Fruit fly (Drosophila melanogaster) whole organism, embryonic: ENCODE results near the gene CG3702.

ENCODE experiments used
- Antp ChIP-seq: fragments of 200-800 bp; sonication (Bioruptor generic); optimal IDR thresholded peaks from 3 replicates; lab custom pipeline; 2016; ENCODE audit warnings: missing biosample characterization, missing genetic modification characterization
- Atf6 ChIP-seq: fragments of 200-800 bp; sonication (Bioruptor generic); IDR thresholded peaks from 2 replicates; pipeline ENCODE4 v1.3.6; 2022; ENCODE audit warnings: missing biosample characterization, missing genetic modification characterization
- CG14050 ChIP-seq: fragments of 200-800 bp; sonication (Bioruptor generic); IDR thresholded peaks from 3 replicates; pipeline ENCODE4 v1.3.6; 2022; ENCODE audit warnings: missing biosample characterization, missing genetic modification characterization
- CG1602 ChIP-seq: fragments of 200-800 bp; sonication (Bioruptor generic); optimal IDR thresholded peaks from 3 replicates; lab custom pipeline; 2016; ENCODE audit warnings: missing biosample characterization, missing genetic modification characterization
- CG17361 ChIP-seq: fragments of 200-800 bp; sonication (Bioruptor generic); IDR thresholded peaks from 3 replicates; pipeline ENCODE4 v1.3.6; 2022; ENCODE audit warnings: missing biosample characterization, missing genetic modification characterization
- CG17568 ChIP-seq: fragments of 200-800 bp; sonication (Bioruptor generic); optimal IDR thresholded peaks from 2 replicates; lab custom pipeline; 2018; ENCODE audit warnings: missing biosample characterization, mild to moderate bottlenecking, missing genetic modification characterization, moderate library complexity
- CG18011 ChIP-seq: fragments of 200-800 bp; sonication (Bioruptor generic); optimal IDR thresholded peaks from 2 replicates; lab custom pipeline; 2017; ENCODE audit warnings: missing biosample characterization, missing genetic modification characterization, mild to moderate bottlenecking, moderate library complexity, missing genotype
- CG18476 ChIP-seq: fragments of 200-800 bp; sonication (Bioruptor generic); optimal IDR thresholded peaks from 2 replicates; lab custom pipeline; 2016; ENCODE audit warnings: missing biosample characterization, mild to moderate bottlenecking, missing genetic modification characterization
- CG18599 ChIP-seq: fragments of 200-800 bp; sonication (Bioruptor generic); optimal IDR thresholded peaks from 3 replicates; lab custom pipeline; 2017; ENCODE audit warnings: missing biosample characterization, missing genetic modification characterization, mild to moderate bottlenecking, moderate library complexity, missing genetic modification reagents
- CG2202 ChIP-seq: fragments of 200-800 bp; sonication (Bioruptor generic); optimal IDR thresholded peaks from 2 replicates; lab custom pipeline; 2018; ENCODE audit warnings: missing biosample characterization, mild to moderate bottlenecking, missing genetic modification characterization
- CG30403 ChIP-seq: fragments of 200-800 bp; sonication (Bioruptor generic); optimal IDR thresholded peaks from 3 replicates; lab custom pipeline; 2016; ENCODE audit warnings: missing biosample characterization, missing genetic modification characterization
- CG31224 ChIP-seq: fragments of 200-800 bp; sonication (Bioruptor generic); IDR thresholded peaks from 2 replicates; pipeline ENCODE4 v1.3.6; 2022; ENCODE audit warnings: missing biosample characterization, missing genetic modification characterization
- CG31388 ChIP-seq: fragments of 200-800 bp; sonication (Bioruptor generic); optimal IDR thresholded peaks from 2 replicates; lab custom pipeline; 2016; ENCODE audit warnings: missing biosample characterization, missing genetic modification characterization
- CG3995 ChIP-seq: fragments of 200-800 bp; sonication (Bioruptor generic); optimal IDR thresholded peaks from 3 replicates; lab custom pipeline; 2016; ENCODE audit warnings: missing biosample characterization, missing genetic modification characterization
- CG4328 ChIP-seq: fragments of 200-800 bp; sonication (Bioruptor generic); optimal IDR thresholded peaks from 3 replicates; lab custom pipeline; 2017; ENCODE audit warnings: missing biosample characterization, missing genetic modification reagents, missing genetic modification characterization
- CG4360 ChIP-seq: fragments of 200-800 bp; sonication (Bioruptor generic); IDR thresholded peaks from 2 replicates; pipeline ENCODE4 v1.3.6; 2022; ENCODE audit warnings: missing biosample characterization, missing genetic modification characterization
- CG4617 ChIP-seq: fragments of 200-800 bp; sonication (Bioruptor generic); optimal IDR thresholded peaks from 3 replicates; lab custom pipeline; 2016; ENCODE audit warnings: missing biosample characterization, missing genetic modification characterization, borderline replicate concordance
- CG6272 ChIP-seq: fragments of 200-800 bp; sonication (Bioruptor generic); IDR thresholded peaks from 2 replicates; pipeline ENCODE4 v1.3.6; 2022; ENCODE audit warnings: missing biosample characterization, missing genetic modification characterization
- CG7987 ChIP-seq: fragments of 200-800 bp; sonication (Bioruptor generic); optimal IDR thresholded peaks from 2 replicates; lab custom pipeline; 2018; ENCODE audit warnings: missing biosample characterization, mild to moderate bottlenecking, missing genetic modification characterization, moderate library complexity
- Dek ChIP-seq: fragments of 200-800 bp; sonication (Bioruptor generic); optimal IDR thresholded peaks from 3 replicates; lab custom pipeline; 2019; ENCODE audit warnings: missing biosample characterization, mild to moderate bottlenecking, missing genetic modification characterization, moderate library complexity
- Dip3 ChIP-seq: fragments of 200-800 bp; sonication (Bioruptor generic); optimal IDR thresholded peaks from 3 replicates; lab custom pipeline; 2016; ENCODE audit warnings: missing biosample characterization, missing genetic modification characterization
- Dll ChIP-seq: fragments of 200-800 bp; sonication (Bioruptor generic); IDR thresholded peaks from 4 replicates; pipeline ENCODE4 v1.3.6; 2022; ENCODE audit warnings: missing biosample characterization, missing genetic modification characterization; ENCODE audit not compliant: partially characterized antibody
- Doc2 ChIP-seq: fragments of 200-800 bp; sonication (Bioruptor generic); IDR thresholded peaks from 2 replicates; pipeline ENCODE4 v1.3.6; 2022; ENCODE audit warnings: missing biosample characterization, missing genetic modification characterization
- Ets97D ChIP-seq: fragments of 200-800 bp; sonication (Bioruptor generic); optimal IDR thresholded peaks from 3 replicates; lab custom pipeline; 2016; ENCODE audit warnings: missing biosample characterization, missing genetic modification characterization
- GATAe ChIP-seq: fragments of 200-800 bp; sonication (Bioruptor generic); conservative IDR thresholded peaks from 2 replicates; pipeline ENCODE4 v1.3.6; 2022; ENCODE audit warnings: missing biosample characterization, missing genetic modification characterization
- HmgD ChIP-seq: fragments of 200-800 bp; sonication (Bioruptor generic); optimal IDR thresholded peaks from 3 replicates; lab custom pipeline; 2016; ENCODE audit warnings: missing biosample characterization, missing genetic modification characterization
- Hr51 ChIP-seq, 2 experiments: fragments of 200-800 bp; sonication (Bioruptor generic); optimal IDR thresholded peaks; 2 replicates in 1 of 2; 3 replicates in 1 of 2; lab custom pipeline; 2016 to 2018; ENCODE audit warnings: missing biosample characterization in 2 of 2, missing genetic modification characterization in 2 of 2, mild to moderate bottlenecking in 1 of 2, moderate library complexity in 1 of 2
- Mad ChIP-seq: fragments of 200-800 bp; sonication (Bioruptor generic); optimal IDR thresholded peaks from 2 replicates; lab custom pipeline; 2016; ENCODE audit warnings: missing biosample characterization, missing genetic modification characterization
- NC2β ChIP-seq: fragments of 200-800 bp; sonication (Bioruptor generic); optimal IDR thresholded peaks from 2 replicates; lab custom pipeline; 2016; ENCODE audit warnings: missing biosample characterization, missing genetic modification characterization
- NFAT ChIP-seq: fragments of 200-800 bp; sonication (Bioruptor generic); IDR thresholded peaks from 2 replicates; pipeline ENCODE4 v1.3.6; 2022; ENCODE audit warnings: missing biosample characterization, missing genetic modification characterization
- PHDP ChIP-seq: fragments of 200-800 bp; sonication (Bioruptor generic); optimal IDR thresholded peaks from 3 replicates; lab custom pipeline; 2018; ENCODE audit warnings: missing biosample characterization, mild to moderate bottlenecking, missing genetic modification characterization, moderate library complexity
- Tbp ChIP-seq: fragments of >200 bp; optimal IDR thresholded peaks from 2 replicates; lab custom pipeline; 2018; ENCODE audit warnings: missing biosample characterization, missing genetic modification characterization
- ato ChIP-seq: fragments of 200-800 bp; sonication (Bioruptor generic); IDR thresholded peaks from 2 replicates; pipeline ENCODE4 v1.3.6; 2022; ENCODE audit warnings: missing biosample characterization, missing genetic modification characterization; ENCODE audit not compliant: partially characterized antibody
- corto ChIP-seq: fragments of 200-800 bp; sonication (Bioruptor generic); optimal IDR thresholded peaks from 2 replicates; lab custom pipeline; 2016; ENCODE audit warnings: missing biosample characterization, mild to moderate bottlenecking, missing genetic modification characterization, moderate library complexity
- croc ChIP-seq: fragments of 200-800 bp; sonication (Bioruptor generic); conservative IDR thresholded peaks from 3 replicates; pipeline ENCODE4 v1.3.6; 2022; ENCODE audit warnings: missing biosample characterization, missing genetic modification characterization
- dysf ChIP-seq: fragments of 200-800 bp; sonication (Bioruptor generic); IDR thresholded peaks from 3 replicates; pipeline ENCODE4 v1.3.6; 2022; ENCODE audit warnings: missing biosample characterization, missing genetic modification characterization
- ems ChIP-seq: fragments of 200-800 bp; sonication (Bioruptor generic); optimal IDR thresholded peaks from 3 replicates; lab custom pipeline; 2016; ENCODE audit warnings: missing biosample characterization, missing genetic modification characterization
- hb ChIP-seq: fragments of 200-800 bp; sonication (Bioruptor generic); IDR thresholded peaks from 3 replicates; pipeline ENCODE4 v1.3.6; 2022; ENCODE audit warnings: missing biosample characterization, missing genetic modification characterization; ENCODE audit not compliant: partially characterized antibody
- her ChIP-seq: fragments of 200-800 bp; sonication (Bioruptor generic); optimal IDR thresholded peaks from 2 replicates; lab custom pipeline; 2016; ENCODE audit warnings: missing biosample characterization, missing genetic modification characterization
- hth ChIP-seq: fragments of >200 bp; optimal IDR thresholded peaks from 2 replicates; lab custom pipeline; 2017; ENCODE audit warnings: inconsistent platforms
- kah ChIP-seq: fragments of 200-800 bp; sonication (Bioruptor generic); optimal IDR thresholded peaks from 2 replicates; lab custom pipeline; 2018; ENCODE audit warnings: missing biosample characterization, mild to moderate bottlenecking, missing genetic modification characterization
- lbe ChIP-seq: fragments of 200-800 bp; sonication (Bioruptor generic); optimal IDR thresholded peaks from 2 replicates; lab custom pipeline; 2016; ENCODE audit warnings: missing biosample characterization, mild to moderate bottlenecking, missing genetic modification characterization
- lmd ChIP-seq: fragments of 200-800 bp; sonication (Bioruptor generic); IDR thresholded peaks from 2 replicates; pipeline ENCODE4 v1.3.6; 2022; ENCODE audit warnings: missing biosample characterization, missing genetic modification characterization
- maf-S ChIP-seq: fragments of 200-800 bp; sonication (Bioruptor generic); optimal IDR thresholded peaks from 2 replicates; lab custom pipeline; 2016; ENCODE audit warnings: missing biosample characterization, missing genetic modification characterization
- nmo ChIP-seq: fragments of 200-800 bp; sonication (Bioruptor generic); optimal IDR thresholded peaks from 2 replicates; lab custom pipeline; 2018; ENCODE audit warnings: missing biosample characterization, mild to moderate bottlenecking, missing genetic modification characterization, moderate library complexity
- p53 ChIP-seq: fragments of 200-800 bp; sonication (Bioruptor generic); optimal IDR thresholded peaks from 2 replicates; lab custom pipeline; 2016; ENCODE audit warnings: missing biosample characterization, missing genetic modification characterization
- sd ChIP-seq: fragments of 200-800 bp; sonication (Bioruptor generic); optimal IDR thresholded peaks from 3 replicates; lab custom pipeline; 2018; ENCODE audit warnings: missing biosample characterization, mild to moderate bottlenecking, missing genetic modification characterization, moderate library complexity
- seq ChIP-seq: fragments of 200-800 bp; sonication (Bioruptor generic); IDR thresholded peaks from 2 replicates; pipeline ENCODE4 v1.3.6; 2022; ENCODE audit warnings: missing biosample characterization, missing genetic modification characterization
- slbo ChIP-seq: fragments of 200-800 bp; sonication (Bioruptor generic); IDR thresholded peaks from 2 replicates; pipeline ENCODE4 v1.3.6; 2022; ENCODE audit warnings: missing biosample characterization, missing genetic modification characterization
- stc ChIP-seq: fragments of 200-800 bp; sonication (Bioruptor generic); IDR thresholded peaks from 2 replicates; pipeline ENCODE4 v1.3.6; 2022; ENCODE audit warnings: missing biosample characterization, missing genetic modification characterization
- ttk ChIP-seq: fragments of 200-800 bp; sonication (Bioruptor generic); IDR thresholded peaks from 2 replicates; pipeline ENCODE4 v2.1.2; 2022; ENCODE audit warnings: missing biosample characterization, missing genetic modification characterization
- zen2 ChIP-seq: fragments of 200-800 bp; sonication (Bioruptor generic); IDR thresholded peaks from 3 replicates; pipeline ENCODE4 v1.3.6; 2022; ENCODE audit warnings: missing biosample characterization, missing genetic modification characterization; ENCODE audit not compliant: partially characterized antibody

The CG3702 gene

dm6 chr2L:4222921-4223279, 4.0 kb downstream of the CG3702 start:
- TF ChIP-seq CG31224 (GFP tag; lab: Robert Waterston, UW): no peak; the same call in 1 of the 2 replicates
- peak; percentile 67 for TF ChIP-seq CG18599
- no peak for TF ChIP-seq NC2β (GFP tag; lab: Kevin White, UChicago)
- no peak for TF ChIP-seq ato
- no peak for TF ChIP-seq hth (lab: Kevin White, UChicago)
- no peak for TF ChIP-seq seq (GFP tag; lab: Robert Waterston, UW)
- peak; percentile 47 for TF ChIP-seq CG18476 (GFP tag; lab: Kevin White, UChicago)
- no peak for TF ChIP-seq CG14050
- TF ChIP-seq her (GFP tag; lab: Kevin White, UChicago): no peak
- no peak for TF ChIP-seq CG6272 (GFP tag; lab: Robert Waterston, UW)
- no peak for TF ChIP-seq ttk
- no peak for TF ChIP-seq Dll
- TF ChIP-seq Ets97D (GFP tag; lab: Kevin White, UChicago): no peak
- peak; percentile 50; the same call in 2 of the 3 replicates for TF ChIP-seq dysf (GFP tag; lab: Robert Waterston, UW)
- peak; percentile 57 for TF ChIP-seq lmd (GFP tag; lab: Robert Waterston, UW)
- TF ChIP-seq sd (tag; lab: Kevin White, UChicago): no peak
- peak; percentile 6 for TF ChIP-seq CG17568 (GFP tag; lab: Kevin White, UChicago)
- peak; percentile 42; the same call in 1 of the 2 replicates for TF ChIP-seq Atf6 (GFP tag; lab: Robert Waterston, UW)
- TF ChIP-seq Dip3 (GFP tag; lab: Kevin White, UChicago): peak; percentile 4
- peak; percentile 1 for TF ChIP-seq CG18011 (GFP tag; lab: Kevin White, UChicago)
- peak; percentile 68 for TF ChIP-seq CG1602 (GFP tag; lab: Kevin White, UChicago)
- no peak for TF ChIP-seq stc (GFP tag; lab: Robert Waterston, UW)
- TF ChIP-seq p53 (GFP tag; lab: Kevin White, UChicago): no peak
- TF ChIP-seq kah (GFP tag; lab: Kevin White, UChicago): no peak
- TF ChIP-seq NFAT (GFP tag; lab: Robert Waterston, UW): peak; percentile 28; the same call in 1 of the 2 replicates
- peak; percentile 65 for TF ChIP-seq PHDP
- peak; percentile 8 for TF ChIP-seq ems (GFP tag; lab: Kevin White, UChicago)
- TF ChIP-seq croc: peak; percentile 59; the same call in 2 of the 3 replicates
- TF ChIP-seq Antp (GFP tag; lab: Kevin White, UChicago): no peak
- TF ChIP-seq CG7987 (GFP tag; lab: Kevin White, UChicago): peak; percentile 25
- no peak for TF ChIP-seq CG3995 (GFP tag; lab: Kevin White, UChicago)
- TF ChIP-seq slbo (GFP tag; lab: Robert Waterston, UW): peak; percentile 56
- peak; percentile 69 for TF ChIP-seq CG2202
- TF ChIP-seq Doc2 (GFP tag; lab: Robert Waterston, UW): no peak
- peak; percentile 57 for TF ChIP-seq CG30403 (GFP tag; lab: Kevin White, UChicago)
- peak; percentile 79 for TF ChIP-seq CG17361 (GFP tag; lab: Robert Waterston, UW)
- TF ChIP-seq corto (GFP tag; lab: Kevin White, UChicago): peak; percentile 56
- no peak for TF ChIP-seq Mad
- TF ChIP-seq nmo (GFP tag; lab: Kevin White, UChicago): peak; percentile 73
- TF ChIP-seq HmgD (GFP tag; lab: Kevin White, UChicago): no peak
- TF ChIP-seq Hr51 (GFP tag; optimal IDR thresholded peaks at IDR 0.05; lab: Kevin White, UChicago): peak in 1 of 2 experiments; percentile 12
- TF ChIP-seq Dek: peak; percentile 15
- TF ChIP-seq CG4360 (GFP tag; lab: Robert Waterston, UW): no peak
- peak; percentile 7 for TF ChIP-seq CG4328 (GFP tag; lab: Kevin White, UChicago)
- no peak for TF ChIP-seq hb (GFP tag; lab: Robert Waterston, UW)
- no peak for TF ChIP-seq Tbp (GFP tag; lab: Kevin White, UChicago)
- no peak for TF ChIP-seq GATAe (GFP tag; lab: Robert Waterston, UW)
- TF ChIP-seq CG31388: no peak
- TF ChIP-seq maf-S (GFP tag; lab: Kevin White, UChicago): no peak
- TF ChIP-seq lbe: peak; percentile 82
- no peak for TF ChIP-seq zen2 (GFP tag; lab: Robert Waterston, UW)
- no peak for TF ChIP-seq CG4617
